Fruit fly (Drosophila melanogaster): ENCODE measurements around the gene CG1801.

DNA sequence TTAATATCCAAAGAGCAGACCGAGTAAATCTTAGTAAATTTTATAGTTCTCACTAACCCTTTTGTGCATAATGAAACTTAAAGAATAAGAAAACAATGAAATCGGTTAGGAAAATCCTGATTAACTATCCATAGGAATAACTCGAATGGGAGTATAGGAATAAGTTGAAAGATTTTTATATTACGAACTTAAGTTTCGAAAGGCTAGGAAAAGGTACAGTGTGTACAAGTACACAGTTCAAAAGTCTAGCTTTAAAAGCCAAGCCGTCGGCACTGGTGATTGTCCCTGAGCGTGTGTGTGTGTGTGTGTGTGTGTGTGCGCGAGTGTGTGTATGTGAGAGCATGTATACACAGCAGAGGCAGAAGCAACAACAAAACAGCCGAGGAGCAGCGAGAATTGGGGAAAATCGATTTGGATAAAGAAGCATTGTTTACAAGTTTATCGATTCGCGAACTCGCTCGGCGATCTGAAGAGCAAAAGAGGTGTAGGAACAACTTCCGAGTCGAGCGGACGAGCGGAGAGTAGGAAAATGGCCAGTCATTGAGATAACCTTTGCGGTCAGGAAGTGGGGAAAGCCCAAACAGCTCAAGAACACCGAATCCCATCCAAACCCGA, 34.0 kb upstream of the CG1801 start:
- TF ChIP-seq CG8478 (optimal IDR thresholded peaks at IDR 0.05) (no peak), CTCF (optimal IDR thresholded peaks at IDR 0.05) (no peak)
